Worm (Caenorhabditis elegans) whole organism, L2 larva: ENCODE measurements around the gene hot-7.

Experiments used
- R02D3.7 ChIP-seq: fragments of 150-350 bp; optimal IDR thresholded peaks from 2 replicates; lab custom pipeline; 2014; ENCODE audit warnings: missing biosample characterization, missing genetic modification characterization
- ZK546.5 ChIP-seq: sonication (generic microtip); optimal IDR thresholded peaks from 2 replicates; lab custom pipeline; 2017; ENCODE audit warnings: missing biosample characterization, missing genetic modification characterization
- ama-1 ChIP-seq: fragments of 150-350 bp; optimal IDR thresholded peaks from 2 replicates; lab custom pipeline; 2018; ENCODE audit warnings: inconsistent platforms
- blmp-1 ChIP-seq: sonication (generic microtip); optimal IDR thresholded peaks from 2 replicates; lab custom pipeline; 2017; ENCODE audit warnings: missing genetic modification characterization, mild to moderate bottlenecking, missing compliant biosample characterization, antibody characterized with exemption, moderate library complexity; ENCODE audit not compliant: insufficient read depth
- elt-1 ChIP-seq: fragments of 150-350 bp; optimal IDR thresholded peaks from 2 replicates; lab custom pipeline; 2014; ENCODE audit warnings: missing biosample characterization, missing genetic modification characterization
- lin-13 ChIP-seq: fragments of 150-350 bp; optimal IDR thresholded peaks from 2 replicates; lab custom pipeline; 2014; ENCODE audit warnings: missing biosample characterization, missing genetic modification reagents, missing genetic modification characterization
- lin-39 ChIP-seq: fragments of 150-350 bp; optimal IDR thresholded peaks from 2 replicates; lab custom pipeline; 2014; ENCODE audit warnings: missing biosample characterization, missing genetic modification reagents, missing genetic modification characterization
- mab-5 ChIP-seq: fragments of 150-350 bp; optimal IDR thresholded peaks from 2 replicates; lab custom pipeline; 2014; ENCODE audit warnings: missing biosample characterization, missing genetic modification characterization
- mbf-1 ChIP-seq: sonication (generic microtip); optimal IDR thresholded peaks from 2 replicates; lab custom pipeline; 2017; ENCODE audit warnings: missing biosample characterization, missing genetic modification characterization
- nhr-11 ChIP-seq: fragments of 150-350 bp; optimal IDR thresholded peaks from 2 replicates; lab custom pipeline; 2014; ENCODE audit warnings: missing biosample characterization, missing genetic modification characterization
- nhr-23 ChIP-seq: fragments of 150-350 bp; optimal IDR thresholded peaks from 2 replicates; lab custom pipeline; 2014; ENCODE audit warnings: missing biosample characterization, missing genetic modification reagents, missing genetic modification characterization
- nhr-237 ChIP-seq: fragments of 150-350 bp; optimal IDR thresholded peaks from 2 replicates; lab custom pipeline; 2014; ENCODE audit warnings: missing biosample characterization, missing genetic modification characterization
- nhr-77 ChIP-seq: fragments of 150-350 bp; optimal IDR thresholded peaks from 2 replicates; lab custom pipeline; 2014; ENCODE audit warnings: missing biosample characterization, missing genetic modification characterization
- skn-1 ChIP-seq: sonication (generic microtip); optimal IDR thresholded peaks from 2 replicates; lab custom pipeline; 2017; ENCODE audit warnings: missing biosample characterization, missing genetic modification characterization

- TF ChIP-seq nhr-237 (tag; lab: Kevin White, UChicago) (no peak), blmp-1 (tag; lab: Kevin White, UChicago) (no peak), skn-1 (tag; lab: Kevin White, UChicago) (no peak), ZK546.5 (tag; lab: Kevin White, UChicago) (no peak), mbf-1 (tag; lab: Kevin White, UChicago) (no peak), mab-5 (no peak), R02D3.7 (tag; lab: Kevin White, UChicago) (no peak), nhr-11 (tag; lab: Kevin White, UChicago) (no peak), lin-13 (no peak), ama-1 (no peak), nhr-23 (tag; lab: Kevin White, UChicago) (no peak), nhr-77 (tag; lab: Kevin White, UChicago) (no peak), lin-39 (tag; lab: Kevin White, UChicago) (no peak), elt-1 (tag; lab: Kevin White, UChicago) (no peak)
These were observed 23.8 kb upstream of the hot-7 start for ce11 chrII:14187456-14187855.
